Worm (Caenorhabditis elegans) whole organism, L4 larva: ENCODE measurements around the gene spp-18.

Source experiments
- F26F4.8 ChIP-seq: fragments of 200-800 bp; sonication (Bioruptor generic); conservative IDR thresholded peaks from 2 replicates; pipeline ENCODE4 v1.3.6; 2022; ENCODE audit warnings: missing genetic modification characterization, missing compliant biosample characterization
- F37D6.2 ChIP-seq: sonication (generic microtip); optimal IDR thresholded peaks from 2 replicates; lab custom pipeline; 2016; ENCODE audit warnings: mild to moderate bottlenecking, missing genetic modification characterization, missing compliant biosample characterization
- F49E8.2 ChIP-seq: sonication (generic microtip); optimal IDR thresholded peaks from 2 replicates; lab custom pipeline; 2016; ENCODE audit warnings: missing compliant biosample characterization, mild to moderate bottlenecking, missing genetic modification characterization, borderline replicate concordance
- Y75B8A.6 ChIP-seq: fragments of 200-800 bp; sonication (Bioruptor generic); IDR thresholded peaks from 2 replicates; pipeline ENCODE4 v1.3.6; 2022; ENCODE audit warnings: missing genetic modification reagents, missing genetic modification characterization, missing compliant biosample characterization
- aha-1 ChIP-seq: fragments of 150-350 bp; peaks from one replicate; lab custom pipeline; 2014; ENCODE audit warnings: missing biosample characterization, missing genetic modification characterization
- aly-2 ChIP-seq: sonication (generic microtip); optimal IDR thresholded peaks from 2 replicates; lab custom pipeline; 2018; ENCODE audit warnings: missing biosample characterization, missing genetic modification characterization
- ceh-20 ChIP-seq: fragments of 200-800 bp; sonication (Bioruptor generic); IDR thresholded peaks from 2 replicates; pipeline ENCODE4 v1.3.6; 2022; ENCODE audit warnings: missing genetic modification reagents, missing genetic modification characterization, missing compliant biosample characterization
- ceh-62 ChIP-seq: sonication (generic microtip); optimal IDR thresholded peaks from 2 replicates; lab custom pipeline; 2017; ENCODE audit warnings: missing biosample characterization, missing genetic modification characterization
- ceh-82 ChIP-seq: sonication (generic microtip); optimal IDR thresholded peaks from 2 replicates; lab custom pipeline; 2017; ENCODE audit warnings: missing biosample characterization, missing genetic modification characterization
- cey-2 ChIP-seq: sonication (generic microtip); optimal IDR thresholded peaks from 3 replicates; lab custom pipeline; 2017; ENCODE audit warnings: missing genetic modification characterization, mild to moderate bottlenecking, missing compliant biosample characterization, antibody characterized with exemption, borderline replicate concordance; ENCODE audit not compliant: insufficient read depth
- daf-19 ChIP-seq: fragments of 200-800 bp; sonication (Bioruptor generic); conservative IDR thresholded peaks from 2 replicates; pipeline ENCODE4 v1.3.6; 2022; ENCODE audit warnings: missing genetic modification characterization, missing compliant biosample characterization
- dmd-6 ChIP-seq: fragments of 200-800 bp; sonication (Bioruptor generic); IDR thresholded peaks from 2 replicates; pipeline ENCODE4 v1.3.6; 2022; ENCODE audit warnings: missing genetic modification reagents, missing genetic modification characterization, missing compliant biosample characterization
- duxl-1 ChIP-seq: sonication (generic microtip); optimal IDR thresholded peaks from 2 replicates; lab custom pipeline; 2016; ENCODE audit warnings: mild to moderate bottlenecking, missing genetic modification characterization, moderate library complexity, missing compliant biosample characterization; ENCODE audit not compliant: poor library complexity
- dve-1 ChIP-seq: sonication (generic microtip); optimal IDR thresholded peaks from 2 replicates; lab custom pipeline; 2017; ENCODE audit warnings: antibody characterized with exemption, mild to moderate bottlenecking, missing genetic modification characterization, missing compliant biosample characterization; ENCODE audit not compliant: insufficient read depth
- hlh-11 ChIP-seq: fragments of 200-800 bp; sonication (Bioruptor generic); optimal IDR thresholded peaks from 2 replicates; lab custom pipeline; 2018; ENCODE audit warnings: mild to moderate bottlenecking, missing genetic modification characterization, missing compliant biosample characterization
- hmg-1.1 ChIP-seq: fragments of 200-800 bp; sonication (Bioruptor generic); IDR thresholded peaks from 2 replicates; pipeline ENCODE4 v1.3.6; 2022; ENCODE audit warnings: missing genetic modification reagents, missing genetic modification characterization, missing compliant biosample characterization
- lin-13 ChIP-seq: fragments of 150-350 bp; optimal IDR thresholded peaks from 2 replicates; lab custom pipeline; 2014; ENCODE audit warnings: missing biosample characterization, missing genetic modification reagents, missing genetic modification characterization
- lin-15B ChIP-seq: fragments of 150-350 bp; sonication (generic microtip); optimal IDR thresholded peaks from 3 replicates; lab custom pipeline; 2014; ENCODE audit warnings: missing biosample characterization, missing genetic modification characterization
- lin-39 ChIP-seq: fragments of 150-350 bp; optimal IDR thresholded peaks from 2 replicates; lab custom pipeline; 2014; ENCODE audit warnings: missing biosample characterization, missing genetic modification reagents, missing genetic modification characterization
- lsy-2 ChIP-seq, 2 experiments: fragments of 150-350 bp in 1 of 2; sonication (generic microtip) in 1 of 2; optimal IDR thresholded peaks; 2 replicates each; lab custom pipeline; 2014 to 2017; ENCODE audit warnings: missing biosample characterization in 2 of 2, missing genetic modification characterization in 2 of 2
- mdl-1 ChIP-seq, 2 experiments: fragments of 150-350 bp in 1 of 2; sonication (generic microtip) in 1 of 2; optimal IDR thresholded peaks; 2 replicates each; lab custom pipeline; 2014 to 2017; ENCODE audit warnings: missing biosample characterization in 2 of 2, missing genetic modification characterization in 2 of 2
- mep-1 ChIP-seq: fragments of 150-350 bp; sonication (generic microtip); optimal IDR thresholded peaks from 3 replicates; lab custom pipeline; 2014; ENCODE audit warnings: missing biosample characterization, missing genetic modification characterization
- nhr-102 ChIP-seq: sonication (generic microtip); optimal IDR thresholded peaks from 2 replicates; lab custom pipeline; 2016; ENCODE audit warnings: mild to moderate bottlenecking, missing genetic modification characterization, moderate library complexity, missing compliant biosample characterization
- nhr-25 ChIP-seq: sonication (generic microtip); optimal IDR thresholded peaks from 2 replicates; lab custom pipeline; 2017; ENCODE audit warnings: missing genetic modification characterization, mild to moderate bottlenecking, missing compliant biosample characterization, antibody characterized with exemption, moderate library complexity, borderline replicate concordance; ENCODE audit not compliant: insufficient read depth
- nhr-42 ChIP-seq: fragments of 200-800 bp; sonication (Bioruptor generic); IDR thresholded peaks from 2 replicates; pipeline ENCODE4 v1.3.6; 2022; ENCODE audit warnings: missing genetic modification characterization, missing compliant biosample characterization
- nhr-6 ChIP-seq: fragments of 150-350 bp; optimal IDR thresholded peaks from 2 replicates; lab custom pipeline; 2014; ENCODE audit warnings: missing biosample characterization, missing genetic modification characterization
- rbr-2 ChIP-seq: sonication (generic microtip); optimal IDR thresholded peaks from 2 replicates; lab custom pipeline; 2016; ENCODE audit warnings: missing genotype, missing genetic modification characterization, missing compliant biosample characterization
- sdz-12 ChIP-seq: fragments of 200-800 bp; sonication (Bioruptor generic); optimal IDR thresholded peaks from 2 replicates; lab custom pipeline; 2018; ENCODE audit warnings: mild to moderate bottlenecking, missing genetic modification characterization, missing compliant biosample characterization
- snpc-4 ChIP-seq: fragments of 150-350 bp; optimal IDR thresholded peaks from 2 replicates; lab custom pipeline; 2014; ENCODE audit warnings: missing biosample characterization, missing genetic modification characterization
- spr-3 ChIP-seq: fragments of 200-800 bp; sonication (Bioruptor generic); optimal IDR thresholded peaks from 2 replicates; lab custom pipeline; 2018; ENCODE audit warnings: mild to moderate bottlenecking, missing genetic modification characterization, missing compliant biosample characterization
- unc-130 ChIP-seq: sonication (generic microtip); optimal IDR thresholded peaks from 2 replicates; lab custom pipeline; 2016; ENCODE audit warnings: missing genetic modification reagents, missing genetic modification characterization, missing compliant biosample characterization
- unc-39 ChIP-seq: sonication (generic microtip); optimal IDR thresholded peaks from 2 replicates; lab custom pipeline; 2017; ENCODE audit warnings: missing biosample characterization, missing genetic modification characterization
- unc-62 ChIP-seq, 3 experiments: fragments of 150-350 bp in 1 of 3; sonication (generic microtip); optimal IDR thresholded peaks in 2 of 3; peaks in 1 of 3; 1 replicate in 1 of 3; 2 replicates in 2 of 3; lab custom pipeline; 2014 to 2017; ENCODE audit warnings: missing biosample characterization in 3 of 3, missing genetic modification characterization in 3 of 3, missing genetic modification reagents in 3 of 3, missing genotype in 1 of 3
- zag-1 ChIP-seq: fragments of 150-350 bp; optimal IDR thresholded peaks from 2 replicates; lab custom pipeline; 2014; ENCODE audit warnings: missing biosample characterization, missing genetic modification characterization
- zfp-2 ChIP-seq: sonication (generic microtip); optimal IDR thresholded peaks from 2 replicates; lab custom pipeline; 2016; ENCODE audit warnings: mild to moderate bottlenecking, missing genetic modification characterization, missing compliant biosample characterization
- zfp-3 ChIP-seq: fragments of 200-800 bp; sonication (Bioruptor generic); conservative IDR thresholded peaks from 2 replicates; pipeline ENCODE4 v1.3.6; 2022; ENCODE audit warnings: missing genetic modification reagents, missing genetic modification characterization, missing compliant biosample characterization

The spp-18 gene

ce11 chrIV:9610923-9611322, 17.4 kb downstream of the spp-18 start:
- TF ChIP-seq cey-2 (tag; lab: Kevin White, UChicago) (no peak), lin-13 (GFP tag; lab: Kevin White, UChicago) (no peak), dmd-6 (GFP tag; lab: Robert Waterston, UW) (no peak), lin-15B (tag; lab: Kevin White, UChicago) (no peak), aha-1 (no peak), Y75B8A.6 (GFP tag; lab: Robert Waterston, UW) (no peak), daf-19 (no peak), duxl-1 (no peak), zfp-2 (tag; lab: Kevin White, UChicago) (no peak), unc-39 (no peak), hmg-1.1 (GFP tag; lab: Robert Waterston, UW) (no peak), F26F4.8 (GFP tag; lab: Robert Waterston, UW) (no peak), mdl-1 (tag; optimal IDR thresholded peaks at IDR 0.05; lab: Kevin White, UChicago) (no peak), aly-2 (tag; lab: Kevin White, UChicago) (no peak), nhr-102 (no peak), lin-39 (tag; lab: Kevin White, UChicago) (no peak)
- TF ChIP-seq, all 104 proteins: peak for 0

DNA sequence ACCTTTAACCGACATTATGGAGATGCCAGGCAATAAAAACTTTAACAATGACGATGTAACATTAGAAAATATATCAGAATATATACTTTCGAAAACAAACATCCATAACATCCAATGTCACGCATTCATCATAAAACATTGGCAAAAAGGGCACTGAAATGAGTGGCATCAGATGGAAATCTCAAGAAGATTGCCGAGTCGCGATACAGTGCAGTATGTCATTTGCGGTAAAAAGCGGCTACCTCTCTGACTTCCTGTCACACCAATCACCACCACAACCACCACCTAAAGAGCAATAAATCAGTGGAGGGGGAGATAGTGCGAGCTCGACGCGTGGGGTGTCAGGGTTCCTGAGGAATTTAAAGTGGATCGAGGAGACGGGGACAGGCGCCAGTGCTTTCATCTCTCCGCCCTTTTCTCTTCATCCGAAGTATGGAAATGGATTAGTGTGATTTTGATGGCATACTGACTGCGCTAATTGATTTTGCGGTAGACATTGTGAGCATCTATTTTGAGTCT, 19.6 kb downstream of the spp-18 start:
- TF ChIP-seq mep-1 (tag; lab: Kevin White, UChicago): no peak
- peak in 1 of 2 experiments; percentile 44 for TF ChIP-seq unc-62 (GFP tag; optimal IDR thresholded peaks at IDR 0.05 in 1 of 2; lab: Kevin White, UChicago)
- no peak for TF ChIP-seq unc-62 (tag; optimal IDR thresholded peaks at IDR 0.05; lab: Kevin White, UChicago)
- no peak for TF ChIP-seq cey-2 (tag; lab: Kevin White, UChicago)
- no peak for TF ChIP-seq zfp-3 (GFP tag; lab: Robert Waterston, UW)
- TF ChIP-seq, all 104 proteins: peak for 1

DNA sequence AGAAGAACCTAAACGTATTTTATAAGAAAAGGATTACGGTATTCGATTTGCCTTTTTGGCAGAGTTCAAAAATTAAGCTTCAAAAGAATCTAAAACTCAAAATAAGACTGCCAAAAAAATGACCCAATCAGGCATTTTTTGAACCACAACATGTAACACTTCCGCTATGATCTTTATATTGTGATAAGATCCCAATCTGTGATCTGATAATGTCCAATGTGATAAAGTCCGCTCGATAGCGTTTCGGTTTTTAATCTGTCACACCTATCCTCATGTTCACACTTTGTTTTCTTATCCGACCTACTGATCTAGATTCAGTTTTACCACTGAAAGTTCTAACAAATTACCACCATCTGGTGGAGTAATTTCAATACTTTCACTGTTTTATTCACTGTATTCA, 20.5 kb downstream of the spp-18 start:
- TF ChIP-seq rbr-2 (tag; lab: Kevin White, UChicago) (no peak), spr-3 (GFP tag; lab: Kevin White, UChicago) (no peak), zag-1 (tag; lab: Kevin White, UChicago) (no peak), nhr-6 (no peak), lin-39 (tag; lab: Kevin White, UChicago) (no peak), aha-1 (no peak), snpc-4 (no peak), unc-130 (GFP tag; lab: Kevin White, UChicago) (no peak), aly-2 (tag; lab: Kevin White, UChicago) (no peak), nhr-25 (no peak), ceh-82 (tag; lab: Kevin White, UChicago) (no peak), nhr-42 (GFP tag; lab: Robert Waterston, UW) (no peak)

ce11 chrIV:9614695-9615094, 21.2 kb downstream of the spp-18 start, which contains the start of gene elt-1:
elt-1 (plus strand) TSS chrIV:9614995.
- no peak for TF ChIP-seq nhr-102
- TF ChIP-seq ceh-62: no peak
- TF ChIP-seq unc-39: no peak
- no peak for TF ChIP-seq ceh-20 (GFP tag; lab: Robert Waterston, UW)
- no peak for TF ChIP-seq Y75B8A.6 (GFP tag; lab: Robert Waterston, UW)
- TF ChIP-seq cey-2 (tag; lab: Kevin White, UChicago): no peak
- no peak for TF ChIP-seq dve-1
- no peak for TF ChIP-seq zfp-3 (GFP tag; lab: Robert Waterston, UW)
- TF ChIP-seq lin-13 (GFP tag; lab: Kevin White, UChicago): no peak
- TF ChIP-seq lsy-2 (tag; optimal IDR thresholded peaks at IDR 0.05; lab: Kevin White, UChicago): no peak
- no peak for TF ChIP-seq snpc-4
- TF ChIP-seq hlh-11: no peak
- no peak for TF ChIP-seq sdz-12 (GFP tag; lab: Kevin White, UChicago)
- no peak for TF ChIP-seq F37D6.2 (tag; lab: Kevin White, UChicago)
- TF ChIP-seq F49E8.2 (tag; lab: Kevin White, UChicago): no peak
